Worm (Caenorhabditis elegans) whole organism, late embryonic: ENCODE measurements around the gene mboa-3.

Experiments used
- K02D7.2 ChIP-seq: sonication (generic microtip); optimal IDR thresholded peaks from 2 replicates; lab custom pipeline; 2017; ENCODE audit warnings: mild to moderate bottlenecking, missing genetic modification characterization, missing compliant biosample characterization
- ceh-30 ChIP-seq: fragments of 150-350 bp; optimal IDR thresholded peaks from 2 replicates; lab custom pipeline; 2014; ENCODE audit warnings: missing biosample characterization, missing genetic modification characterization
- ets-4 ChIP-seq: sonication (generic microtip); optimal IDR thresholded peaks from 2 replicates; lab custom pipeline; 2016; ENCODE audit warnings: missing genetic modification characterization, missing compliant biosample characterization
- fkh-10 ChIP-seq: fragments of 150-350 bp; optimal IDR thresholded peaks from 2 replicates; lab custom pipeline; 2014; ENCODE audit warnings: missing biosample characterization, missing genetic modification reagents, missing genetic modification characterization
- lin-11 ChIP-seq: fragments of 200-800 bp; sonication (Bioruptor generic); optimal IDR thresholded peaks from 2 replicates; lab custom pipeline; 2018; ENCODE audit warnings: mild to moderate bottlenecking, missing genetic modification characterization, missing compliant biosample characterization
- nhr-11 ChIP-seq: fragments of 150-350 bp; optimal IDR thresholded peaks from 2 replicates; lab custom pipeline; 2014; ENCODE audit warnings: missing biosample characterization, missing genetic modification characterization
- pha-4 ChIP-seq: fragments of 150-350 bp; optimal IDR thresholded peaks from 2 replicates; lab custom pipeline; 2018; ENCODE audit warnings: missing biosample characterization, missing genetic modification reagents, missing genetic modification characterization
- pros-1 ChIP-seq: fragments of 150-350 bp; optimal IDR thresholded peaks from 2 replicates; lab custom pipeline; 2014; ENCODE audit warnings: missing biosample characterization, missing genetic modification reagents, missing genetic modification characterization
- tbx-2 ChIP-seq: sonication (generic microtip); optimal IDR thresholded peaks from 2 replicates; lab custom pipeline; 2016; ENCODE audit warnings: missing genetic modification characterization, missing compliant biosample characterization
- unc-42 ChIP-seq: sonication (generic microtip); optimal IDR thresholded peaks from 2 replicates; lab custom pipeline; 2016; ENCODE audit warnings: missing genotype, missing genetic modification characterization, missing compliant biosample characterization

DNA sequence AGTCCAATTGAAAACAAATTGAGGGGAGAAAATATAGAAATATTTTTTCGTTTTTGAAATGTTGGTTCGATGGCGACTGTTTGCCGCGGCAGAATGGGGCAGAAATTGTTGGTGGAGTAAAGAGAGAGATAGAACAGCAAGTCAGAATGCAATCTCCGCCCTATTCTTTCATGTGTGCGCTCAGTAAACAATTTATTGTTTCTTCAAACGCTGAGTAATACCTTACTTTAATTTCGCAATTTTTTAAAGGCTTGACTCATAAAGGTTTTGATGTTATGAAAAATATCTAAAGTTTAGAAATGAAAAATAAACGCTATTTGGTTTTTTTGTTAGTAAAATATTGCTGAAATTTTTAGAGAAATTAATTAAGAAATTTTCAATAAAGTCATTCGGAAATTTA lies 8.3 kb downstream of the mboa-3 start:
- TF ChIP-seq unc-42 (tag; lab: Kevin White, UChicago): no peak
- no peak for TF ChIP-seq pha-4 (tag; lab: Kevin White, UChicago)
- TF ChIP-seq nhr-11 (tag; lab: Kevin White, UChicago): no peak
- no peak for TF ChIP-seq ets-4 (tag; lab: Kevin White, UChicago)
- TF ChIP-seq ceh-30 (tag; lab: Kevin White, UChicago): no peak
- no peak for TF ChIP-seq lin-11 (tag; lab: Kevin White, UChicago)
- no peak for TF ChIP-seq fkh-10 (GFP tag; lab: Kevin White, UChicago)
- TF ChIP-seq tbx-2 (tag; lab: Kevin White, UChicago): no peak
- TF ChIP-seq pros-1 (tag; lab: Kevin White, UChicago): no peak
- no peak for TF ChIP-seq K02D7.2 (tag; lab: Kevin White, UChicago)
